Fruit fly (Drosophila melanogaster): ENCODE data around the gene to.

The to gene

dm6 chr3R:25207405-25208003 lies 32.5 kb upstream of the to start (continued):
- TF ChIP-seq mld (GFP tag; IDR thresholded peaks at IDR 0.05; ENCODE audit: partially characterized antibody) (no peak), CG9876 (GFP tag; optimal IDR thresholded peaks at IDR 0.05) (no peak), CG6175 (GFP tag; IDR thresholded peaks at IDR 0.05) (no peak), al (GFP tag; IDR thresholded peaks at IDR 0.05) (peak; percentile 33; the same call in 1 of the 2 replicates), CG3065 (GFP tag; optimal IDR thresholded peaks at IDR 0.05) (peak; percentile 14), Sry-β (GFP tag; optimal IDR thresholded peaks at IDR 0.05) (no peak), Camta (GFP tag; optimal IDR thresholded peaks at IDR 0.05) (peak; percentile 40), shn (GFP tag; optimal IDR thresholded peaks at IDR 0.05) (no peak), Mes4 (GFP tag; optimal IDR thresholded peaks at IDR 0.05) (peak; percentile 36), CG1603 (tag; optimal IDR thresholded peaks at IDR 0.05) (peak; percentile 61), luna (GFP tag; optimal IDR thresholded peaks at IDR 0.05) (no peak), CG3407 (GFP tag; optimal IDR thresholded peaks at IDR 0.05) (peak; percentile 63), onecut (GFP tag; IDR thresholded peaks at IDR 0.05) (peak; percentile 68), pan (optimal IDR thresholded peaks at IDR 0.05) (no peak), pan (GFP tag; optimal IDR thresholded peaks at IDR 0.05 in 1 of 2, IDR thresholded peaks at IDR 0.05 in 1 of 2) (peak in 1 of 2 experiments; percentile 82), CG10979 (tag; optimal IDR thresholded peaks at IDR 0.05) (peak; percentile 80), CG33213 (GFP tag; optimal IDR thresholded peaks at IDR 0.05) (no peak), Fer2 (tag; optimal IDR thresholded peaks at IDR 0.05) (peak; percentile 19), pb (GFP tag; optimal IDR thresholded peaks at IDR 0.05) (no peak), HHEX (GFP tag; optimal IDR thresholded peaks at IDR 0.05) (peak; percentile 63), lov (optimal IDR thresholded peaks at IDR 0.05) (no peak), lov (GFP tag; IDR thresholded peaks at IDR 0.05) (0 out of 3 replicates have a peak, but pooled peaks have one; percentile 55), Hr78 (GFP tag; optimal IDR thresholded peaks at IDR 0.05) (peak in 1 of 2 experiments; percentile 58), pnt (GFP tag; optimal IDR thresholded peaks at IDR 0.05) (peak; percentile 23), chif (GFP tag; optimal IDR thresholded peaks at IDR 0.05) (peak in 1 of 2 experiments; percentile 56), CG10321 (GFP tag; IDR thresholded peaks at IDR 0.05) (no peak), tll (GFP tag; optimal IDR thresholded peaks at IDR 0.05) (no peak), trem (tag; optimal IDR thresholded peaks at IDR 0.05) (peak; percentile 67), Sox102F (GFP tag; optimal IDR thresholded peaks at IDR 0.05) (peak; percentile 83), CG1832 (GFP tag; optimal IDR thresholded peaks at IDR 0.05) (no peak), BtbVII (GFP tag; optimal IDR thresholded peaks at IDR 0.05) (peak; percentile 71), D19B (GFP tag; optimal IDR thresholded peaks at IDR 0.05) (peak; percentile 9), CG4854 (GFP tag; optimal IDR thresholded peaks at IDR 0.05) (peak; percentile 24), pros (GFP tag; optimal IDR thresholded peaks at IDR 0.05) (peak; percentile 31), hb (GFP tag; IDR thresholded peaks at IDR 0.05; ENCODE audit: partially characterized antibody) (no peak), CG32532 (GFP tag; IDR thresholded peaks at IDR 0.05) (peak; percentile 68), Dad (GFP tag; optimal IDR thresholded peaks at IDR 0.05) (no peak), CG31441 (GFP tag; IDR thresholded peaks at IDR 0.05) (peak; percentile 86), CG13424 (tag; optimal IDR thresholded peaks at IDR 0.05) (peak; percentile 85), CG31224 (GFP tag; IDR thresholded peaks at IDR 0.05) (peak; percentile 39; the same call in 1 of the 2 replicates), CG17385 (GFP tag; optimal IDR thresholded peaks at IDR 0.05) (peak; percentile 76), peb (GFP tag; IDR thresholded peaks at IDR 0.05) (peak; percentile 53), croc (GFP tag; conservative IDR thresholded peaks at IDR 0.05) (peak; percentile 70), Drgx (GFP tag; IDR thresholded peaks at IDR 0.05) (peak; percentile 88), Nf-YA (GFP tag; IDR thresholded peaks at IDR 0.05) (peak; percentile 39; the same call in 1 of the 2 replicates), CG5180 (GFP tag; optimal IDR thresholded peaks at IDR 0.05) (peak; percentile 63), so (GFP tag; IDR thresholded peaks at IDR 0.05) (peak; percentile 76; the same call in 1 of the 3 replicates), Tbp (GFP tag; optimal IDR thresholded peaks at IDR 0.05) (no peak), CG2889 (GFP tag; IDR thresholded peaks at IDR 0.05) (no peak), Myb (GFP tag; optimal IDR thresholded peaks at IDR 0.05) (no peak)

All from whole organism, embryonic.